Fruit fly (Drosophila melanogaster) whole organism, embryonic: ENCODE data around the gene Ifrd1.
A peak's percentile ranks its signal among the peaks of the same experiment; 100 is the strongest.

ENCODE experiments used
- Blimp-1 ChIP-seq: fragments of 200-800 bp; sonication (Bioruptor generic); optimal IDR thresholded peaks from 3 replicates; lab custom pipeline; 2018; ENCODE audit warnings: missing biosample characterization, missing genetic modification characterization, mild to moderate bottlenecking, moderate library complexity, missing genetic modification reagents
- Bteb2 ChIP-seq: fragments of 200-800 bp; sonication (Bioruptor generic); optimal IDR thresholded peaks from 2 replicates; lab custom pipeline; 2016; ENCODE audit warnings: missing biosample characterization, missing genetic modification characterization
- CG10147 ChIP-seq: fragments of 200-800 bp; sonication (Bioruptor generic); optimal IDR thresholded peaks from 2 replicates; lab custom pipeline; 2019; ENCODE audit warnings: missing biosample characterization, mild to moderate bottlenecking, missing genetic modification characterization, moderate library complexity
- CG10462 ChIP-seq: fragments of 200-800 bp; sonication (Bioruptor generic); optimal IDR thresholded peaks from 2 replicates; lab custom pipeline; 2016; ENCODE audit warnings: missing biosample characterization, missing genetic modification characterization
- CG10979 ChIP-seq: fragments of 200-800 bp; sonication (Bioruptor generic); optimal IDR thresholded peaks from 2 replicates; lab custom pipeline; 2018; ENCODE audit warnings: missing biosample characterization, mild to moderate bottlenecking, missing genetic modification characterization, moderate library complexity
- CG12071 ChIP-seq: fragments of 200-800 bp; sonication (Bioruptor generic); optimal IDR thresholded peaks from 3 replicates; lab custom pipeline; 2018; ENCODE audit warnings: missing biosample characterization, mild to moderate bottlenecking, missing genetic modification characterization
- CG12104 ChIP-seq: fragments of 200-800 bp; sonication (Bioruptor generic); optimal IDR thresholded peaks from 3 replicates; lab custom pipeline; 2016; ENCODE audit warnings: missing biosample characterization, missing genetic modification characterization
- CG12659 ChIP-seq: fragments of 200-800 bp; sonication (Bioruptor generic); optimal IDR thresholded peaks from 3 replicates; lab custom pipeline; 2017; ENCODE audit warnings: mild to moderate bottlenecking, missing biosample characterization, missing genetic modification reagents, missing genetic modification characterization
- CG12942 ChIP-seq: fragments of 200-800 bp; sonication (Bioruptor generic); optimal IDR thresholded peaks from 3 replicates; lab custom pipeline; 2016; ENCODE audit warnings: missing biosample characterization, missing genetic modification characterization
- CG13296 ChIP-seq: fragments of 200-800 bp; sonication (Bioruptor generic); optimal IDR thresholded peaks from 3 replicates; lab custom pipeline; 2018; ENCODE audit warnings: missing biosample characterization, mild to moderate bottlenecking, missing genetic modification characterization
- CG14860 ChIP-seq: fragments of 200-800 bp; sonication (Bioruptor generic); IDR thresholded peaks from 3 replicates; pipeline ENCODE4 v1.3.6; 2022; ENCODE audit warnings: missing biosample characterization, missing genetic modification characterization; ENCODE audit not compliant: partially characterized antibody
- CG15011 ChIP-seq: fragments of 200-800 bp; sonication (Bioruptor generic); optimal IDR thresholded peaks from 3 replicates; lab custom pipeline; 2018; ENCODE audit warnings: missing biosample characterization, mild to moderate bottlenecking, missing genetic modification characterization
- CG15696 ChIP-seq: fragments of 200-800 bp; sonication (Bioruptor generic); optimal IDR thresholded peaks from 2 replicates; lab custom pipeline; 2019; ENCODE audit warnings: missing biosample characterization, mild to moderate bottlenecking, missing genetic modification characterization, moderate library complexity
- CG17186 ChIP-seq: fragments of 200-800 bp; sonication (Bioruptor generic); optimal IDR thresholded peaks from 3 replicates; lab custom pipeline; 2017; ENCODE audit warnings: missing biosample characterization, missing genetic modification reagents, missing genetic modification characterization
- CG17359 ChIP-seq: fragments of 200-800 bp; sonication (Bioruptor generic); optimal IDR thresholded peaks from 3 replicates; lab custom pipeline; 2018; ENCODE audit warnings: missing biosample characterization, mild to moderate bottlenecking, missing genetic modification characterization, moderate library complexity
- CG17612 ChIP-seq: fragments of 200-800 bp; sonication (Bioruptor generic); IDR thresholded peaks from 2 replicates; pipeline ENCODE4 v1.3.6; 2022; ENCODE audit warnings: missing biosample characterization, missing genetic modification characterization
- CG17829 ChIP-seq: fragments of 200-800 bp; optimal IDR thresholded peaks from 2 replicates; lab custom pipeline; 2019; ENCODE audit warnings: missing biosample characterization, mild to moderate bottlenecking, missing genetic modification characterization, moderate library complexity
- CG17912 ChIP-seq: fragments of 200-800 bp; sonication (Bioruptor generic); optimal IDR thresholded peaks from 2 replicates; lab custom pipeline; 2018; ENCODE audit warnings: missing biosample characterization, mild to moderate bottlenecking, missing genetic modification characterization
- CG30403 ChIP-seq: fragments of 200-800 bp; sonication (Bioruptor generic); optimal IDR thresholded peaks from 3 replicates; lab custom pipeline; 2016; ENCODE audit warnings: missing biosample characterization, missing genetic modification characterization
- CG30431 ChIP-seq: fragments of 200-800 bp; sonication (Bioruptor generic); optimal IDR thresholded peaks from 2 replicates; lab custom pipeline; 2017; ENCODE audit warnings: missing biosample characterization, missing genetic modification characterization
- CG3726 ChIP-seq: fragments of 200-800 bp; sonication (Bioruptor generic); IDR thresholded peaks from 3 replicates; pipeline ENCODE4, ENCODE4 v1.3.6; 2022; ENCODE audit warnings: missing biosample characterization, missing genetic modification characterization
- CG6175 ChIP-seq: fragments of 200-800 bp; sonication (Bioruptor generic); IDR thresholded peaks from 3 replicates; pipeline ENCODE4 v1.3.6; 2022; ENCODE audit warnings: missing biosample characterization, missing genetic modification characterization
- CG6813 ChIP-seq: fragments of 200-800 bp; sonication (Bioruptor generic); optimal IDR thresholded peaks from 2 replicates; lab custom pipeline; 2017; ENCODE audit warnings: missing biosample characterization, missing genetic modification characterization, mild to moderate bottlenecking, moderate library complexity, missing genetic modification reagents
- CG8359 ChIP-seq: fragments of 200-800 bp; sonication (Bioruptor generic); optimal IDR thresholded peaks from 2 replicates; lab custom pipeline; 2017; ENCODE audit warnings: missing biosample characterization, mild to moderate bottlenecking, missing genetic modification characterization, borderline replicate concordance
- CG8478 ChIP-seq: fragments of >200 bp; optimal IDR thresholded peaks from 2 replicates; lab custom pipeline; 2018
- CG9932 ChIP-seq: fragments of 200-800 bp; sonication (Bioruptor generic); IDR thresholded peaks from 2 replicates; pipeline ENCODE4 v1.3.6; 2022; ENCODE audit warnings: missing biosample characterization, missing genetic modification characterization
- D19A ChIP-seq: fragments of 200-800 bp; optimal IDR thresholded peaks from 3 replicates; lab custom pipeline; 2019; ENCODE audit warnings: missing biosample characterization, mild to moderate bottlenecking, missing genetic modification characterization, moderate library complexity
- Dip3 ChIP-seq: fragments of 200-800 bp; sonication (Bioruptor generic); optimal IDR thresholded peaks from 3 replicates; lab custom pipeline; 2016; ENCODE audit warnings: missing biosample characterization, missing genetic modification characterization
- ERR ChIP-seq: fragments of 200-800 bp; sonication (Bioruptor generic); optimal IDR thresholded peaks from 2 replicates; lab custom pipeline; 2016; ENCODE audit warnings: missing biosample characterization, missing genetic modification characterization
- Ets97D ChIP-seq: fragments of 200-800 bp; sonication (Bioruptor generic); optimal IDR thresholded peaks from 3 replicates; lab custom pipeline; 2016; ENCODE audit warnings: missing biosample characterization, missing genetic modification characterization
- Gsc ChIP-seq: fragments of 200-800 bp; sonication (Bioruptor generic); IDR thresholded peaks from 2 replicates; pipeline ENCODE4 v1.3.6; 2022; ENCODE audit warnings: missing biosample characterization, missing genetic modification characterization
- H2.0 ChIP-seq: fragments of 200-800 bp; sonication (Bioruptor generic); IDR thresholded peaks from 2 replicates; pipeline ENCODE4 v1.3.6; 2022; ENCODE audit warnings: missing biosample characterization, missing genetic modification characterization
- Meics ChIP-seq: fragments of 200-800 bp; sonication (Bioruptor generic); optimal IDR thresholded peaks from 2 replicates; lab custom pipeline; 2017; ENCODE audit warnings: missing biosample characterization, mild to moderate bottlenecking, missing genetic modification characterization
- Pdp1 ChIP-seq, 2 experiments: fragments of 200-800 bp; sonication (Bioruptor generic); optimal IDR thresholded peaks; 3 replicates each; lab custom pipeline; 2016; ENCODE audit warnings: missing biosample characterization in 2 of 2, missing genetic modification characterization in 2 of 2, mild to moderate bottlenecking in 1 of 2, moderate library complexity in 1 of 2
- Taf1 ChIP-seq: fragments of 200-800 bp; sonication (Bioruptor generic); IDR thresholded peaks from 2 replicates; pipeline ENCODE4 v1.3.6; 2022; ENCODE audit warnings: missing biosample characterization, missing genetic modification characterization
- Xbp1 ChIP-seq: fragments of 200-800 bp; sonication (Bioruptor generic); optimal IDR thresholded peaks from 3 replicates; lab custom pipeline; 2016; ENCODE audit warnings: missing biosample characterization, mild to moderate bottlenecking, missing genetic modification characterization
- Xrp1 ChIP-seq: fragments of 200-800 bp; sonication (Bioruptor generic); IDR thresholded peaks from 2 replicates; pipeline ENCODE4 v1.3.6; 2022; ENCODE audit warnings: missing biosample characterization, missing genetic modification characterization
- al ChIP-seq: fragments of 200-800 bp; sonication (Bioruptor generic); IDR thresholded peaks from 2 replicates; pipeline ENCODE4 v1.3.6; 2022; ENCODE audit warnings: missing biosample characterization, missing genetic modification characterization
- bab2 ChIP-seq: fragments of 200-800 bp; sonication (Bioruptor generic); optimal IDR thresholded peaks from 2 replicates; lab custom pipeline; 2016; ENCODE audit warnings: missing biosample characterization, missing genetic modification characterization
- br ChIP-seq: fragments of >200 bp; optimal IDR thresholded peaks from 2 replicates; lab custom pipeline; 2017
- chm ChIP-seq: fragments of 200-800 bp; sonication (Bioruptor generic); IDR thresholded peaks from 2 replicates; pipeline ENCODE4 v1.3.6; 2022; ENCODE audit warnings: missing biosample characterization, missing genetic modification characterization
- ci ChIP-seq: fragments of 200-800 bp; sonication (Bioruptor generic); IDR thresholded peaks from 3 replicates; pipeline ENCODE4 v1.3.6; 2022; ENCODE audit warnings: missing biosample characterization, missing genetic modification characterization
- corto ChIP-seq: fragments of 200-800 bp; sonication (Bioruptor generic); optimal IDR thresholded peaks from 2 replicates; lab custom pipeline; 2016; ENCODE audit warnings: missing biosample characterization, mild to moderate bottlenecking, missing genetic modification characterization, moderate library complexity
- gcm ChIP-seq: fragments of 200-800 bp; sonication (Bioruptor generic); optimal IDR thresholded peaks from 2 replicates; lab custom pipeline; 2019; ENCODE audit warnings: missing biosample characterization, mild to moderate bottlenecking, missing genetic modification characterization, moderate library complexity
- gt ChIP-seq: fragments of 200-800 bp; sonication (Bioruptor generic); IDR thresholded peaks from 2 replicates; pipeline ENCODE4 v1.3.6; 2022; ENCODE audit warnings: missing biosample characterization, missing genetic modification characterization
- ham ChIP-seq: fragments of 200-800 bp; sonication (Bioruptor generic); IDR thresholded peaks from 2 replicates; pipeline ENCODE4 v1.3.6; 2022; ENCODE audit warnings: missing biosample characterization, missing genetic modification characterization
- jumu ChIP-seq: fragments of 200-800 bp; sonication (Bioruptor generic); optimal IDR thresholded peaks from 3 replicates; lab custom pipeline; 2016; ENCODE audit warnings: missing biosample characterization, missing genetic modification characterization
- mld ChIP-seq: fragments of 200-800 bp; sonication (Bioruptor generic); IDR thresholded peaks from 3 replicates; pipeline ENCODE4 v1.3.6; 2022; ENCODE audit warnings: missing biosample characterization, missing genetic modification characterization; ENCODE audit not compliant: partially characterized antibody
- onecut ChIP-seq: fragments of 200-800 bp; sonication (Bioruptor generic); IDR thresholded peaks from 2 replicates; pipeline ENCODE4 v1.3.6; 2022; ENCODE audit warnings: missing biosample characterization, missing genetic modification characterization
- phol ChIP-seq: fragments of 200-800 bp; sonication (Bioruptor generic); optimal IDR thresholded peaks from 3 replicates; lab custom pipeline; 2018; ENCODE audit warnings: missing biosample characterization, mild to moderate bottlenecking, missing genetic modification characterization, moderate library complexity
- psq ChIP-seq: fragments of 200-800 bp; sonication (Bioruptor generic); optimal IDR thresholded peaks from 2 replicates; lab custom pipeline; 2017; ENCODE audit warnings: missing biosample characterization, missing genetic modification characterization
- seq ChIP-seq: fragments of 200-800 bp; sonication (Bioruptor generic); IDR thresholded peaks from 2 replicates; pipeline ENCODE4 v1.3.6; 2022; ENCODE audit warnings: missing biosample characterization, missing genetic modification characterization
- yki ChIP-seq: fragments of >200 bp; optimal IDR thresholded peaks from 3 replicates; lab custom pipeline; 2018

Ifrd1 gene

dm6 chr2L:2864601-2865000 is 9.7 kb downstream of the Ifrd1 start (continued):
- peak; percentile 2 for TF ChIP-seq CG15696 (tag; lab: Kevin White, UChicago)
- TF ChIP-seq mld (GFP tag; lab: Robert Waterston, UW) = no peak
- no peak for TF ChIP-seq CG17612 (GFP tag; lab: Robert Waterston, UW)
- peak; percentile 14 for TF ChIP-seq CG17186 (GFP tag; lab: Kevin White, UChicago)
- TF ChIP-seq Bteb2 = no peak
- peak; percentile 24 for TF ChIP-seq CG12659 (GFP tag; lab: Kevin White, UChicago)
- no peak for TF ChIP-seq bab2 (GFP tag; lab: Kevin White, UChicago)
- no peak for TF ChIP-seq psq (GFP tag; lab: Kevin White, UChicago)
- no peak for TF ChIP-seq Xbp1 (GFP tag; lab: Kevin White, UChicago)
- peak; percentile 28 for TF ChIP-seq gcm (GFP tag; lab: Kevin White, UChicago)
- no peak for TF ChIP-seq jumu (GFP tag; lab: Kevin White, UChicago)
- no peak for TF ChIP-seq al (GFP tag; lab: Robert Waterston, UW)
- no peak for TF ChIP-seq H2.0
- no peak for TF ChIP-seq CG9932
- no peak for TF ChIP-seq chm (GFP tag; lab: Robert Waterston, UW)
- no peak for TF ChIP-seq CG14860
- TF ChIP-seq Meics = peak; percentile 19
- no peak for TF ChIP-seq CG17829
- TF ChIP-seq CG13296 (GFP tag; lab: Kevin White, UChicago) = peak; percentile 35
- no peak for TF ChIP-seq seq (GFP tag; lab: Robert Waterston, UW)
- TF ChIP-seq CG12071 (GFP tag; lab: Kevin White, UChicago) = peak; percentile 59
- no peak for TF ChIP-seq CG17912 (GFP tag; lab: Kevin White, UChicago)
- no peak for TF ChIP-seq ERR
- TF ChIP-seq yki (lab: Kevin White, UChicago) = no peak
- TF ChIP-seq br = no peak
- no peak for TF ChIP-seq Dip3 (GFP tag; lab: Kevin White, UChicago)
- peak; percentile 57 for TF ChIP-seq Xrp1 (GFP tag; lab: Robert Waterston, UW)
- TF ChIP-seq corto (GFP tag; lab: Kevin White, UChicago) = no peak
- TF ChIP-seq CG8478 (lab: Kevin White, UChicago) = no peak
- no peak for TF ChIP-seq Gsc (GFP tag; lab: Robert Waterston, UW)
- no peak for TF ChIP-seq CG10147 (GFP tag; lab: Kevin White, UChicago)
- peak; percentile 34 for TF ChIP-seq CG15011 (GFP tag; lab: Kevin White, UChicago)
- TF ChIP-seq CG8359 (GFP tag; lab: Kevin White, UChicago) = no peak
- no peak for TF ChIP-seq CG3726 (GFP tag; lab: Robert Waterston, UW)
- no peak for TF ChIP-seq Ets97D (GFP tag; lab: Kevin White, UChicago)
- TF ChIP-seq phol (tag; lab: Kevin White, UChicago) = no peak
- no peak for TF ChIP-seq CG10462 (GFP tag; lab: Kevin White, UChicago)
- no peak for TF ChIP-seq gt
- TF ChIP-seq Pdp1 (GFP tag; optimal IDR thresholded peaks at IDR 0.05; lab: Kevin White, UChicago) = no peak
- TF ChIP-seq CG6175 (GFP tag; lab: Robert Waterston, UW) = no peak
- no peak for TF ChIP-seq ham
- peak; percentile 32 for TF ChIP-seq Blimp-1
- TF ChIP-seq CG17359 (tag; lab: Kevin White, UChicago) = peak; percentile 16
- no peak for TF ChIP-seq Taf1
- peak; percentile 34 for TF ChIP-seq D19A
- TF ChIP-seq CG6813 = peak; percentile 68
- TF ChIP-seq onecut (GFP tag; lab: Robert Waterston, UW) = peak; percentile 42; the same call in 1 of the 2 replicates
- no peak for TF ChIP-seq CG12942 (GFP tag; lab: Kevin White, UChicago)
- TF ChIP-seq ci (GFP tag; lab: Robert Waterston, UW) = peak; percentile 73; the same call in 2 of the 3 replicates
- TF ChIP-seq CG12104 (GFP tag; lab: Kevin White, UChicago) = no peak
- TF ChIP-seq CG30431 (GFP tag; lab: Kevin White, UChicago) = no peak
- TF ChIP-seq CG10979 (tag; lab: Kevin White, UChicago) = no peak
- no peak for TF ChIP-seq CG30403 (GFP tag; lab: Kevin White, UChicago)
